Worm (Caenorhabditis elegans) whole organism, early embryonic: ENCODE data around the gene T07F12.1.

Source experiments
- ama-1 ChIP-seq: fragments of 150-350 bp; optimal IDR thresholded peaks from 2 replicates; lab custom pipeline; 2014
- ceh-36 ChIP-seq: sonication (generic microtip); optimal IDR thresholded peaks from 2 replicates; lab custom pipeline; 2016; ENCODE audit warnings: missing genetic modification characterization, inconsistent platforms, missing compliant biosample characterization
- hmg-4 ChIP-seq: fragments of 200-800 bp; sonication (Bioruptor generic); optimal IDR thresholded peaks from 2 replicates; lab custom pipeline; 2018; ENCODE audit warnings: mild to moderate bottlenecking, missing genetic modification characterization, missing compliant biosample characterization
- pes-1 ChIP-seq: fragments of 200-800 bp; sonication (Bioruptor generic); IDR thresholded peaks from 2 replicates; pipeline ENCODE4 v1.3.6; 2022; ENCODE audit warnings: missing genetic modification reagents, missing genetic modification characterization, missing compliant biosample characterization
- scrt-1 ChIP-seq: fragments of 200-800 bp; sonication (Bioruptor generic); IDR thresholded peaks from 2 replicates; pipeline ENCODE4 v1.3.6; 2022; ENCODE audit warnings: missing genetic modification characterization, missing compliant biosample characterization
- sea-1 ChIP-seq: fragments of 200-800 bp; sonication (Bioruptor generic); conservative IDR thresholded peaks from 2 replicates; pipeline ENCODE4 v1.3.6; 2022; ENCODE audit warnings: missing genetic modification characterization, missing compliant biosample characterization
- tbx-37 ChIP-seq: fragments of 200-800 bp; sonication (Bioruptor generic); conservative IDR thresholded peaks from 2 replicates; pipeline ENCODE4 v1.3.6; 2022; ENCODE audit warnings: missing genetic modification reagents, missing genetic modification characterization, missing compliant biosample characterization

ce11 chrX:4844765-4845164 is 49.1 kb upstream of the T07F12.1 start:
- TF ChIP-seq hmg-4, result no peak
- no peak for TF ChIP-seq ceh-36
- TF ChIP-seq ama-1 (lab: Kevin White, UChicago), result no peak
- no peak for TF ChIP-seq sea-1
- no peak for TF ChIP-seq tbx-37
- TF ChIP-seq pes-1, result no peak
- TF ChIP-seq scrt-1, result no peak
